Fruit fly (Drosophila melanogaster): ENCODE measurements around the gene Polr2J.

Gene Polr2J

dm6 chr2L:17378767-17379301, 31.4 kb downstream of the Polr2J start (continued):
- TF ChIP-seq CG17568 (GFP tag; optimal IDR thresholded peaks at IDR 0.05) (peak; percentile 89), rib (GFP tag; IDR thresholded peaks at IDR 0.05) (peak; percentile 90), cato (GFP tag; optimal IDR thresholded peaks at IDR 0.05; ENCODE audit: borderline replicate concordance) (peak; percentile 85), CG6254 (GFP tag; optimal IDR thresholded peaks at IDR 0.05) (peak; percentile 95), Asciz (GFP tag; optimal IDR thresholded peaks at IDR 0.05) (peak; percentile 99), zfh1 (GFP tag; IDR thresholded peaks at IDR 0.05) (peak; percentile 95), kay (GFP tag; optimal IDR thresholded peaks at IDR 0.05) (peak; percentile 98), kah (GFP tag; optimal IDR thresholded peaks at IDR 0.05) (peak; percentile 91), CG31365 (tag; optimal IDR thresholded peaks at IDR 0.05) (peak; percentile 92), lola (GFP tag; optimal IDR thresholded peaks at IDR 0.05) (peak in 1 of 3 experiments; percentile 93), CG11456 (GFP tag; IDR thresholded peaks at IDR 0.05) (peak; percentile 90), abd-A (tag; optimal IDR thresholded peaks at IDR 0.05) (peak; percentile 45), CG3995 (GFP tag; optimal IDR thresholded peaks at IDR 0.05) (peak; percentile 70), Usf (GFP tag; optimal IDR thresholded peaks at IDR 0.05) (peak; percentile 85), unc-4 (GFP tag; IDR thresholded peaks at IDR 0.05; ENCODE audit: partially characterized antibody) (no peak), HmgZ (tag; optimal IDR thresholded peaks at IDR 0.05) (peak; percentile 97), CG13296 (GFP tag; optimal IDR thresholded peaks at IDR 0.05) (peak; percentile 95), bab2 (GFP tag; optimal IDR thresholded peaks at IDR 0.05) (peak; percentile 96), CG18476 (GFP tag; optimal IDR thresholded peaks at IDR 0.05) (peak; percentile 96), CG8089 (GFP tag; optimal IDR thresholded peaks at IDR 0.05) (peak; percentile 88), emc (GFP tag; optimal IDR thresholded peaks at IDR 0.05) (peak; percentile 86), Dfd (GFP tag; optimal IDR thresholded peaks at IDR 0.05) (no peak), CoRest (tag; optimal IDR thresholded peaks at IDR 0.05) (peak; percentile 97), CG1024 (GFP tag; IDR thresholded peaks at IDR 0.05) (peak; percentile 82), chm (GFP tag; IDR thresholded peaks at IDR 0.05) (peak; percentile 96; the same call in 1 of the 2 replicates), Nf-YB (GFP tag; optimal IDR thresholded peaks at IDR 0.05) (peak; percentile 79), MBD-R2 (GFP tag; IDR thresholded peaks at IDR 0.05) (peak; percentile 70; the same call in 1 of the 2 replicates), btn (GFP tag; optimal IDR thresholded peaks at IDR 0.05) (peak; percentile 98), CG30431 (GFP tag; optimal IDR thresholded peaks at IDR 0.05) (peak; percentile 93), luna (GFP tag; optimal IDR thresholded peaks at IDR 0.05) (peak; percentile 86), gro (GFP tag; optimal IDR thresholded peaks at IDR 0.05) (peak; percentile 97), Awh (GFP tag; IDR thresholded peaks at IDR 0.05) (peak; percentile 98), Bteb2 (GFP tag; optimal IDR thresholded peaks at IDR 0.05) (peak; percentile 93), Optix (GFP tag; IDR thresholded peaks at IDR 0.05) (peak; percentile 67; the same call in 1 of the 3 replicates), mirr (GFP tag; optimal IDR thresholded peaks at IDR 0.05) (peak; percentile 97), shn (GFP tag; optimal IDR thresholded peaks at IDR 0.05) (peak; percentile 89), fd96Cb (tag; optimal IDR thresholded peaks at IDR 0.05) (peak; percentile 94), CG1603 (tag; optimal IDR thresholded peaks at IDR 0.05) (peak; percentile 95), ken (GFP tag; IDR thresholded peaks at IDR 0.05) (peak; percentile 90), CG2199 (GFP tag; IDR thresholded peaks at IDR 0.05) (peak; percentile 93; the same call in 2 of the 3 replicates), phol (tag; optimal IDR thresholded peaks at IDR 0.05) (peak; percentile 92), dati (GFP tag; IDR thresholded peaks at IDR 0.05) (peak; percentile 74), CG15011 (GFP tag; optimal IDR thresholded peaks at IDR 0.05) (peak; percentile 99), mld (GFP tag; IDR thresholded peaks at IDR 0.05; ENCODE audit: partially characterized antibody) (no peak), yki (optimal IDR thresholded peaks at IDR 0.05) (no peak), CG15479 (GFP tag; optimal IDR thresholded peaks at IDR 0.05) (no peak), tap (tag; optimal IDR thresholded peaks at IDR 0.05) (peak; percentile 95), CG12299 (tag; optimal IDR thresholded peaks at IDR 0.05) (peak; percentile 90), Six4 (GFP tag; optimal IDR thresholded peaks at IDR 0.05) (peak; percentile 97), fu2 (GFP tag; optimal IDR thresholded peaks at IDR 0.05) (peak; percentile 91)
